Worm (Caenorhabditis elegans) whole organism, L4 larva: ENCODE data around the gene col-128.

Experiments used
- D1046.2 ChIP-seq: fragments of 200-800 bp; sonication (Bioruptor generic); IDR thresholded peaks from 2 replicates; pipeline ENCODE4 v1.3.6; 2022; ENCODE audit warnings: missing genetic modification characterization, missing compliant biosample characterization
- F10B5.3 ChIP-seq: sonication (generic microtip); optimal IDR thresholded peaks from 2 replicates; lab custom pipeline; 2016; ENCODE audit warnings: mild to moderate bottlenecking, missing genetic modification characterization, missing compliant biosample characterization
- F26F4.8 ChIP-seq: fragments of 200-800 bp; sonication (Bioruptor generic); conservative IDR thresholded peaks from 2 replicates; pipeline ENCODE4 v1.3.6; 2022; ENCODE audit warnings: missing genetic modification characterization, missing compliant biosample characterization
- F37D6.2 ChIP-seq: sonication (generic microtip); optimal IDR thresholded peaks from 2 replicates; lab custom pipeline; 2016; ENCODE audit warnings: mild to moderate bottlenecking, missing genetic modification characterization, missing compliant biosample characterization
- T26A8.4 ChIP-seq: fragments of 200-800 bp; sonication (Bioruptor generic); IDR thresholded peaks from 2 replicates; pipeline ENCODE4 v1.3.6; 2022; ENCODE audit warnings: missing genetic modification characterization, missing compliant biosample characterization
- Y5F2A.4 ChIP-seq: fragments of 200-800 bp; sonication (Bioruptor generic); optimal IDR thresholded peaks from 2 replicates; lab custom pipeline; 2018; ENCODE audit warnings: mild to moderate bottlenecking, missing genetic modification characterization, missing compliant biosample characterization
- Y75B8A.6 ChIP-seq: fragments of 200-800 bp; sonication (Bioruptor generic); IDR thresholded peaks from 2 replicates; pipeline ENCODE4 v1.3.6; 2022; ENCODE audit warnings: missing genetic modification reagents, missing genetic modification characterization, missing compliant biosample characterization
- ZK337.2 ChIP-seq: fragments of 200-800 bp; sonication (Bioruptor generic); IDR thresholded peaks from 2 replicates; pipeline ENCODE4 v1.3.6; 2022; ENCODE audit warnings: missing genetic modification reagents, missing genetic modification characterization, missing compliant biosample characterization
- aha-1 ChIP-seq: fragments of 150-350 bp; peaks from one replicate; lab custom pipeline; 2014; ENCODE audit warnings: missing biosample characterization, missing genetic modification characterization
- aly-2 ChIP-seq: sonication (generic microtip); optimal IDR thresholded peaks from 2 replicates; lab custom pipeline; 2018; ENCODE audit warnings: missing biosample characterization, missing genetic modification characterization
- arid-1 ChIP-seq: fragments of 200-800 bp; sonication (Bioruptor generic); conservative IDR thresholded peaks from 2 replicates; pipeline ENCODE4 v1.3.6; 2022; ENCODE audit warnings: missing genetic modification reagents, missing genetic modification characterization, missing compliant biosample characterization
- ceh-28 ChIP-seq: fragments of 150-350 bp; optimal IDR thresholded peaks from 2 replicates; lab custom pipeline; 2014; ENCODE audit warnings: missing biosample characterization, missing genetic modification reagents, missing genetic modification characterization
- ceh-44 ChIP-seq: fragments of 200-800 bp; sonication (Bioruptor generic); IDR thresholded peaks from 2 replicates; pipeline ENCODE4 v1.3.6; 2022; ENCODE audit warnings: missing genetic modification reagents, missing genetic modification characterization, missing compliant biosample characterization
- ceh-62 ChIP-seq: sonication (generic microtip); optimal IDR thresholded peaks from 2 replicates; lab custom pipeline; 2017; ENCODE audit warnings: missing biosample characterization, missing genetic modification characterization
- ces-1 ChIP-seq: fragments of 150-350 bp; sonication (generic microtip); optimal IDR thresholded peaks from 4 replicates; lab custom pipeline; 2014; ENCODE audit warnings: missing biosample characterization, missing genetic modification reagents, missing genetic modification characterization
- ctbp-1 ChIP-seq: fragments of 200-800 bp; sonication (Bioruptor generic); IDR thresholded peaks from 2 replicates; pipeline ENCODE4 v1.3.6; 2022; ENCODE audit warnings: missing genetic modification reagents, missing genetic modification characterization, missing compliant biosample characterization
- daf-12 ChIP-seq: fragments of 150-350 bp; optimal IDR thresholded peaks from 2 replicates; lab custom pipeline; 2014; ENCODE audit warnings: missing biosample characterization, missing genetic modification reagents, missing genetic modification characterization
- daf-16 ChIP-seq, 3 experiments: sonication (generic microtip); optimal IDR thresholded peaks; 2 replicates each; lab custom pipeline; 2016 to 2017; ENCODE audit warnings: missing genetic modification characterization in 3 of 3, missing genetic modification reagents in 3 of 3, mild to moderate bottlenecking in 2 of 3, missing compliant biosample characterization in 2 of 3, missing biosample characterization in 1 of 3, moderate library complexity in 1 of 3
- dmd-9 ChIP-seq: fragments of 200-800 bp; sonication (Bioruptor generic); IDR thresholded peaks from 2 replicates; pipeline ENCODE4 v1.3.6; 2022; ENCODE audit warnings: missing genetic modification reagents, missing genetic modification characterization, missing compliant biosample characterization
- dve-1 ChIP-seq: sonication (generic microtip); optimal IDR thresholded peaks from 2 replicates; lab custom pipeline; 2017; ENCODE audit warnings: antibody characterized with exemption, mild to moderate bottlenecking, missing genetic modification characterization, missing compliant biosample characterization; ENCODE audit not compliant: insufficient read depth
- egl-27 ChIP-seq: sonication (generic microtip); optimal IDR thresholded peaks from 3 replicates; lab custom pipeline; 2017; ENCODE audit warnings: missing biosample characterization, missing genetic modification reagents, missing genetic modification characterization
- fkh-10 ChIP-seq: fragments of 150-350 bp; optimal IDR thresholded peaks from 2 replicates; lab custom pipeline; 2014; ENCODE audit warnings: missing biosample characterization, missing genetic modification reagents, missing genetic modification characterization
- fos-1 ChIP-seq: fragments of 150-350 bp; optimal IDR thresholded peaks from 2 replicates; lab custom pipeline; 2014; ENCODE audit warnings: missing biosample characterization, missing genetic modification characterization
- hif-1 ChIP-seq, 2 experiments: sonication (generic microtip); optimal IDR thresholded peaks; 2 replicates each; lab custom pipeline; 2016 to 2017; ENCODE audit warnings: missing compliant biosample characterization in 2 of 2, missing genetic modification characterization in 2 of 2, missing genetic modification reagents in 2 of 2, missing genotype in 2 of 2, mild to moderate bottlenecking in 1 of 2
- hlh-11 ChIP-seq: fragments of 200-800 bp; sonication (Bioruptor generic); optimal IDR thresholded peaks from 2 replicates; lab custom pipeline; 2018; ENCODE audit warnings: mild to moderate bottlenecking, missing genetic modification characterization, missing compliant biosample characterization
- hlh-30 ChIP-seq: sonication (generic microtip); optimal IDR thresholded peaks from 2 replicates; lab custom pipeline; 2017; ENCODE audit warnings: antibody characterized with exemption, mild to moderate bottlenecking, missing genetic modification characterization, missing compliant biosample characterization; ENCODE audit not compliant: insufficient read depth
- lim-7 ChIP-seq: fragments of 200-800 bp; sonication (Bioruptor generic); IDR thresholded peaks from 2 replicates; pipeline ENCODE4 v1.3.6; 2022; ENCODE audit warnings: missing genetic modification characterization, missing compliant biosample characterization
- lin-1 ChIP-seq: fragments of 200-800 bp; sonication (Bioruptor generic); IDR thresholded peaks from 2 replicates; pipeline ENCODE4 v1.3.6; 2022; ENCODE audit warnings: missing genetic modification reagents, missing genetic modification characterization, missing compliant biosample characterization
- lin-13 ChIP-seq: fragments of 150-350 bp; optimal IDR thresholded peaks from 2 replicates; lab custom pipeline; 2014; ENCODE audit warnings: missing biosample characterization, missing genetic modification reagents, missing genetic modification characterization
- lin-15B ChIP-seq: fragments of 150-350 bp; sonication (generic microtip); optimal IDR thresholded peaks from 3 replicates; lab custom pipeline; 2014; ENCODE audit warnings: missing biosample characterization, missing genetic modification characterization
- lir-3 ChIP-seq: sonication (generic microtip); optimal IDR thresholded peaks from 2 replicates; lab custom pipeline; 2016; ENCODE audit warnings: mild to moderate bottlenecking, missing genetic modification characterization, missing compliant biosample characterization
- lsy-2 ChIP-seq, 2 experiments: fragments of 150-350 bp in 1 of 2; sonication (generic microtip) in 1 of 2; optimal IDR thresholded peaks; 2 replicates each; lab custom pipeline; 2014 to 2017; ENCODE audit warnings: missing biosample characterization in 2 of 2, missing genetic modification characterization in 2 of 2
- madf-5 ChIP-seq, 2 experiments: fragments of 200-800 bp; sonication (Bioruptor generic); IDR thresholded peaks; 2 replicates each; pipeline ENCODE4 v1.3.6; 2022; ENCODE audit warnings: missing compliant biosample characterization in 2 of 2, missing genetic modification characterization in 2 of 2
- mdl-1 ChIP-seq, 2 experiments: fragments of 150-350 bp in 1 of 2; sonication (generic microtip) in 1 of 2; optimal IDR thresholded peaks; 2 replicates each; lab custom pipeline; 2014 to 2017; ENCODE audit warnings: missing biosample characterization in 2 of 2, missing genetic modification characterization in 2 of 2
- mxl-2 ChIP-seq: fragments of 200-800 bp; sonication (Bioruptor generic); conservative IDR thresholded peaks from 2 replicates; pipeline ENCODE4 v1.3.6; 2022; ENCODE audit warnings: missing genetic modification reagents, missing genetic modification characterization, missing compliant biosample characterization
- mxl-3 ChIP-seq: fragments of 200-800 bp; sonication (Bioruptor generic); optimal IDR thresholded peaks from 2 replicates; lab custom pipeline; 2018; ENCODE audit warnings: mild to moderate bottlenecking, missing genetic modification characterization, missing compliant biosample characterization
- nhr-11 ChIP-seq: fragments of 150-350 bp; optimal IDR thresholded peaks from 2 replicates; lab custom pipeline; 2014; ENCODE audit warnings: missing biosample characterization, missing genetic modification characterization
- nhr-237 ChIP-seq: sonication (generic microtip); optimal IDR thresholded peaks from 2 replicates; lab custom pipeline; 2017; ENCODE audit warnings: missing biosample characterization, missing genetic modification characterization
- nhr-6 ChIP-seq: fragments of 150-350 bp; optimal IDR thresholded peaks from 2 replicates; lab custom pipeline; 2014; ENCODE audit warnings: missing biosample characterization, missing genetic modification characterization
- nhr-76 ChIP-seq: fragments of 150-350 bp; optimal IDR thresholded peaks from 2 replicates; lab custom pipeline; 2014; ENCODE audit warnings: missing biosample characterization, missing genetic modification characterization
- pha-4 ChIP-seq, 2 experiments: fragments of 150-350 bp in 1 of 2; fragments of 200-800 bp in 1 of 2; sonication (Bioruptor generic) in 1 of 2; IDR thresholded peaks in 1 of 2; optimal IDR thresholded peaks in 1 of 2; 2 replicates each; pipeline versions ENCODE4 v1.3.6 to Lab custom; 2014 to 2022; ENCODE audit warnings: missing genetic modification characterization in 2 of 2, missing genetic modification reagents in 2 of 2, missing biosample characterization in 1 of 2, missing compliant biosample characterization in 1 of 2
- set-16 ChIP-seq: fragments of 200-800 bp; sonication (Bioruptor generic); IDR thresholded peaks from 2 replicates; pipeline ENCODE4 v1.3.6; 2022; ENCODE audit warnings: missing genetic modification reagents, missing genetic modification characterization, missing compliant biosample characterization
- skn-1 ChIP-seq: fragments of 150-350 bp; optimal IDR thresholded peaks from 2 replicates; lab custom pipeline; 2014; ENCODE audit warnings: missing biosample characterization, missing genetic modification characterization
- snpc-4 ChIP-seq: fragments of 150-350 bp; optimal IDR thresholded peaks from 2 replicates; lab custom pipeline; 2014; ENCODE audit warnings: missing biosample characterization, missing genetic modification characterization
- spr-1 ChIP-seq: sonication (generic microtip); optimal IDR thresholded peaks from 2 replicates; lab custom pipeline; 2016; ENCODE audit warnings: mild to moderate bottlenecking, missing genetic modification characterization, missing compliant biosample characterization
- tra-1 ChIP-seq: fragments of 200-800 bp; sonication (Bioruptor generic); IDR thresholded peaks from 2 replicates; pipeline ENCODE4 v1.3.6; 2022; ENCODE audit warnings: missing genetic modification reagents, missing genetic modification characterization, missing compliant biosample characterization
- unc-130 ChIP-seq: sonication (generic microtip); optimal IDR thresholded peaks from 2 replicates; lab custom pipeline; 2016; ENCODE audit warnings: missing genetic modification reagents, missing genetic modification characterization, missing compliant biosample characterization
- unc-62 ChIP-seq, 3 experiments: fragments of 150-350 bp in 1 of 3; sonication (generic microtip); optimal IDR thresholded peaks in 2 of 3; peaks in 1 of 3; 1 replicate in 1 of 3; 2 replicates in 2 of 3; lab custom pipeline; 2014 to 2017; ENCODE audit warnings: missing biosample characterization in 3 of 3, missing genetic modification characterization in 3 of 3, missing genetic modification reagents in 3 of 3, missing genotype in 1 of 3
- zfp-3 ChIP-seq: fragments of 200-800 bp; sonication (Bioruptor generic); conservative IDR thresholded peaks from 2 replicates; pipeline ENCODE4 v1.3.6; 2022; ENCODE audit warnings: missing genetic modification reagents, missing genetic modification characterization, missing compliant biosample characterization
- zip-2 ChIP-seq: fragments of 150-350 bp; optimal IDR thresholded peaks from 2 replicates; lab custom pipeline; 2014; ENCODE audit warnings: missing biosample characterization, missing genetic modification characterization

col-128 gene

DNA sequence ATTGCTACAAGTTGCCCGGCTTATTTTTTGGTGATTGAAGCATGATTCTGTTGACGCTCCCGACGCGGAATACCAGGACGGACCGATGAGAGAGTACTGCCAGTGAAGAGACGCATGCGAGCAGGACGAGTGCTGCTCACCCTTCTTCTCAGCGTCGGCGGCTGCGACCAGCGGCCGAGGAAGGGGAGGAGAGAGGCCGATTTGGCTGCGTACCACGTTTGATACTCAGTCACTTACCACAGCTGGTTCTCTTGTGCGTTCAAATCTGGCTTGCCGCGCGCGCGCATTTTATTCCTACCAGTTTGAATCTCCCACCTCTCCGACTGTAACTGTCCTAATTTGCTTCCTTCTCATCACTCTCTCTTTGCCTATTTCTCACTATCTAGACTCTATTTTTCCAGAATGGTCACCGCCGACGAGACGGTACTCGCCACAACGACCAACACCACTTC, 27.5 kb downstream of the col-128 start, which contains the start of gene mep-1 (continued):
- TF ChIP-seq spr-1 (tag; lab: Kevin White, UChicago): no peak
- TF ChIP-seq F10B5.3 (tag; lab: Kevin White, UChicago): peak; percentile 15
- no peak for TF ChIP-seq zip-2
- TF ChIP-seq unc-130 (GFP tag; lab: Kevin White, UChicago): no peak
- peak; percentile 6 for TF ChIP-seq dve-1 (tag; lab: Kevin White, UChicago)
- no peak for TF ChIP-seq aly-2 (tag; lab: Kevin White, UChicago)
- peak; percentile 58 for TF ChIP-seq pha-4 (GFP tag; IDR thresholded peaks at IDR 0.05; lab: Robert Waterston, UW)
- TF ChIP-seq pha-4 (tag; optimal IDR thresholded peaks at IDR 0.05; lab: Kevin White, UChicago): no peak
- TF ChIP-seq mxl-3 (GFP tag; lab: Kevin White, UChicago): peak; percentile 37
- peak; percentile 83 for TF ChIP-seq nhr-6
- no peak for TF ChIP-seq ces-1 (GFP tag; lab: Kevin White, UChicago)
- peak; percentile 98 for TF ChIP-seq aha-1 (tag; lab: Kevin White, UChicago)
- TF ChIP-seq lin-13 (GFP tag; lab: Kevin White, UChicago): peak; percentile 51
- no peak for TF ChIP-seq nhr-76 (tag; lab: Kevin White, UChicago)
- TF ChIP-seq hlh-11: peak; percentile 86
- TF ChIP-seq lin-1 (GFP tag; lab: Robert Waterston, UW): no peak
- no peak for TF ChIP-seq fos-1 (tag; lab: Kevin White, UChicago)
- no peak for TF ChIP-seq ceh-62 (tag; lab: Kevin White, UChicago)
- peak in 1 of 2 experiments; percentile 73 for TF ChIP-seq mdl-1 (tag; optimal IDR thresholded peaks at IDR 0.05; lab: Kevin White, UChicago)
- peak in 1 of 2 experiments; percentile 14 for TF ChIP-seq hif-1 (tag; optimal IDR thresholded peaks at IDR 0.05; lab: Kevin White, UChicago)
- TF ChIP-seq daf-16 (GFP tag; optimal IDR thresholded peaks at IDR 0.05; lab: Kevin White, UChicago): no peak
- TF ChIP-seq daf-16 (tag; optimal IDR thresholded peaks at IDR 0.05; lab: Kevin White, UChicago): no peak
- no peak for TF ChIP-seq daf-12 (tag; lab: Kevin White, UChicago)
- peak; percentile 63 for TF ChIP-seq ctbp-1 (GFP tag; lab: Robert Waterston, UW)
- peak; percentile 6 for TF ChIP-seq hlh-30
- peak; percentile 4 for TF ChIP-seq fkh-10 (GFP tag; lab: Kevin White, UChicago)
- TF ChIP-seq D1046.2 (GFP tag; lab: Robert Waterston, UW): 0 out of 2 replicates have a peak, but pooled peaks have one; percentile 66
- TF ChIP-seq skn-1 (tag; lab: Kevin White, UChicago): no peak
- TF ChIP-seq egl-27 (tag; lab: Kevin White, UChicago): no peak
- no peak for TF ChIP-seq zfp-3 (GFP tag; lab: Robert Waterston, UW)
- TF ChIP-seq snpc-4: no peak
- peak; percentile 73 for TF ChIP-seq nhr-11
- TF ChIP-seq nhr-237: no peak
- peak; percentile 59; the same call in 1 of the 2 replicates for TF ChIP-seq lim-7
- TF ChIP-seq lir-3 (tag; lab: Kevin White, UChicago): peak; percentile 71
- TF ChIP-seq ceh-28 (tag; lab: Kevin White, UChicago): no peak
- no peak for TF ChIP-seq F26F4.8
- peak; percentile 3 to 76 for TF ChIP-seq lsy-2 (tag; optimal IDR thresholded peaks at IDR 0.05; lab: Kevin White, UChicago)
- no peak for TF ChIP-seq mxl-2 (GFP tag; lab: Robert Waterston, UW)
- no peak for TF ChIP-seq tra-1
- TF ChIP-seq dmd-9 (GFP tag; lab: Robert Waterston, UW): peak; percentile 58; the same call in 1 of the 2 replicates
- TF ChIP-seq ceh-44 (GFP tag; lab: Robert Waterston, UW): no peak
- TF ChIP-seq unc-62 (GFP tag; optimal IDR thresholded peaks at IDR 0.05 in 1 of 2; lab: Kevin White, UChicago): no peak
- TF ChIP-seq unc-62 (tag; optimal IDR thresholded peaks at IDR 0.05; lab: Kevin White, UChicago): no peak
- TF ChIP-seq F37D6.2 (tag; lab: Kevin White, UChicago): peak; percentile 74
- TF ChIP-seq set-16 (GFP tag; lab: Robert Waterston, UW): peak; percentile 98
- TF ChIP-seq arid-1: 0 out of 2 replicates have a peak, but pooled peaks have one; percentile 24
- peak; percentile 57 for TF ChIP-seq T26A8.4 (GFP tag; lab: Robert Waterston, UW)
- TF ChIP-seq Y75B8A.6: no peak
- TF ChIP-seq ZK337.2 (GFP tag; lab: Robert Waterston, UW): no peak
- TF ChIP-seq lin-15B: no peak
- TF ChIP-seq Y5F2A.4 (GFP tag; lab: Kevin White, UChicago): no peak
- TF ChIP-seq madf-5 (GFP tag; IDR thresholded peaks at IDR 0.05; lab: Robert Waterston, UW): no peak
